Worm (Caenorhabditis elegans) whole organism, mixed stage, embryonic: ENCODE results near the gene R03H10.2.

Experiments
- blmp-1 ChIP-seq: fragments of 150-350 bp; optimal IDR thresholded peaks from 2 replicates; lab custom pipeline; 2014; ENCODE audit warnings: missing biosample characterization, missing genetic modification characterization
- ces-1 ChIP-seq: fragments of 150-350 bp; optimal IDR thresholded peaks from 2 replicates; lab custom pipeline; 2014; ENCODE audit warnings: missing biosample characterization, missing genetic modification reagents, missing genetic modification characterization
- lin-13 ChIP-seq: fragments of 150-350 bp; optimal IDR thresholded peaks from 2 replicates; lab custom pipeline; 2014; ENCODE audit warnings: missing biosample characterization, missing genetic modification characterization
- unc-62 ChIP-seq: fragments of 150-350 bp; optimal IDR thresholded peaks from 2 replicates; lab custom pipeline; 2014; ENCODE audit warnings: missing biosample characterization, missing genetic modification reagents, missing genetic modification characterization

DNA sequence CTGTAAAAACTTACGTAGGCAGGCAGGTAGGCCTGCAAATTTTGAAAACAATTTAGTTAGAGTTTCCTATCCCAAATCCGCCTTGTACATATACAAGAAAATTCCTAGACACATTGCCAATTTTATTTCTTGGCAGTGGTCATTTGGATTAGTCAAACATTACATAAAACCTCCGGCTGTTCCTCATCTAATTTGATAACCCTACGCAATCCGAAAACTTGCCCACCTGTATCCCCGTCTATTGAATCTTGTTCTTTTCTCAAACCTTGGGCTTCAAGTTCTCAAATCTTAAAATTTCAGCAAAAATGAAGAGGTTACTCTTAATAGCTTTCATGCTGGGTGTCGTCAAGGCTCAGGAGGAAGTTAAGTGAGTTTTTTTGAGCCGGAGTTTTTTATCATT is 9.5 kb upstream of the R03H10.2 start, which contains the start of gene F56D3.1:
- TF ChIP-seq blmp-1 (no peak), ces-1 (GFP tag; lab: Kevin White, UChicago) (no peak), lin-13 (no peak), unc-62 (GFP tag; lab: Kevin White, UChicago) (no peak)
